Worm (Caenorhabditis elegans) whole organism, mixed stage, embryonic: ENCODE data around the gene E02H1.6.

ENCODE experiments used
- ces-1 ChIP-seq: fragments of 150-350 bp; optimal IDR thresholded peaks from 2 replicates; lab custom pipeline; 2014; ENCODE audit warnings: missing biosample characterization, missing genetic modification reagents, missing genetic modification characterization
- cnd-1 ChIP-seq: fragments of 200-800 bp; sonication (Bioruptor generic); optimal IDR thresholded peaks from 2 replicates; lab custom pipeline; 2018; ENCODE audit warnings: mild to moderate bottlenecking, missing genetic modification characterization, missing compliant biosample characterization
- hlh-1 ChIP-seq: fragments of 150-350 bp; optimal IDR thresholded peaks from 2 replicates; lab custom pipeline; 2014; ENCODE audit warnings: missing biosample characterization, missing genetic modification reagents, missing genetic modification characterization
- lin-13 ChIP-seq: fragments of 150-350 bp; optimal IDR thresholded peaks from 2 replicates; lab custom pipeline; 2014; ENCODE audit warnings: missing biosample characterization, missing genetic modification characterization
- mep-1 ChIP-seq: fragments of 150-350 bp; optimal IDR thresholded peaks from 2 replicates; lab custom pipeline; 2017; ENCODE audit warnings: missing biosample characterization, missing genetic modification reagents, missing genetic modification characterization, inconsistent platforms
- mls-2 ChIP-seq: sonication (generic microtip); optimal IDR thresholded peaks from 2 replicates; lab custom pipeline; 2016; ENCODE audit warnings: mild to moderate bottlenecking, missing genetic modification characterization, moderate library complexity, missing compliant biosample characterization
- nhr-2 ChIP-seq: fragments of 150-350 bp; optimal IDR thresholded peaks from 2 replicates; lab custom pipeline; 2014; ENCODE audit warnings: missing biosample characterization, missing genetic modification characterization
- nhr-237 ChIP-seq: fragments of 150-350 bp; optimal IDR thresholded peaks from 2 replicates; lab custom pipeline; 2014; ENCODE audit warnings: missing biosample characterization, missing genetic modification characterization
- nhr-28 ChIP-seq: fragments of 150-350 bp; optimal IDR thresholded peaks from 2 replicates; lab custom pipeline; 2014; ENCODE audit warnings: missing biosample characterization, missing genetic modification characterization
- pha-4 ChIP-seq: fragments of 150-350 bp; optimal IDR thresholded peaks from 2 replicates; lab custom pipeline; 2018; ENCODE audit warnings: missing biosample characterization, missing genetic modification reagents, missing genetic modification characterization
- sem-2 ChIP-seq: fragments of 200-800 bp; sonication (Bioruptor generic); optimal IDR thresholded peaks from 2 replicates; lab custom pipeline; 2018; ENCODE audit warnings: mild to moderate bottlenecking, missing genetic modification characterization, missing compliant biosample characterization
- unc-62 ChIP-seq: fragments of 150-350 bp; optimal IDR thresholded peaks from 2 replicates; lab custom pipeline; 2014; ENCODE audit warnings: missing biosample characterization, missing genetic modification reagents, missing genetic modification characterization

- TF ChIP-seq mls-2 (tag; lab: Kevin White, UChicago) (no peak), nhr-2 (tag; lab: Kevin White, UChicago) (no peak), sem-2 (no peak), nhr-28 (tag; lab: Kevin White, UChicago) (no peak), nhr-237 (no peak), pha-4 (tag; lab: Kevin White, UChicago) (no peak), lin-13 (no peak), ces-1 (GFP tag; lab: Kevin White, UChicago) (no peak), cnd-1 (tag; lab: Kevin White, UChicago) (no peak), hlh-1 (tag; lab: Kevin White, UChicago) (no peak), mep-1 (tag; lab: Kevin White, UChicago) (no peak), unc-62 (GFP tag; lab: Kevin White, UChicago) (no peak)
Measured at ce11 chrII:9553179-9553578, 43.3 kb upstream of the E02H1.6 start, which contains the start of gene F35H8.1.
